Worm (Caenorhabditis elegans) whole organism, young adult: ENCODE measurements around the gene vps-37.
A peak's percentile ranks its signal among the peaks of the same experiment; 100 is the strongest.

ENCODE experiments used
- B0035.1 ChIP-seq: sonication (generic microtip); optimal IDR thresholded peaks from 2 replicates; lab custom pipeline; 2016; ENCODE audit warnings: missing genetic modification characterization, mild to moderate bottlenecking, missing compliant biosample characterization, missing genotype, missing genetic modification reagents
- B0336.3 ChIP-seq: fragments of 200-800 bp; sonication (Bioruptor generic); IDR thresholded peaks from 2 replicates; pipeline ENCODE4 v1.3.6; 2022; ENCODE audit warnings: missing genetic modification characterization, missing compliant biosample characterization
- C06A6.2 ChIP-seq: fragments of 200-800 bp; sonication (Bioruptor generic); conservative IDR thresholded peaks from 2 replicates; pipeline ENCODE4 v1.3.6; 2022; ENCODE audit warnings: missing genetic modification characterization, missing compliant biosample characterization
- D2030.7 ChIP-seq: fragments of 200-800 bp; sonication (Bioruptor generic); IDR thresholded peaks from 2 replicates; pipeline ENCODE4 v1.3.6; 2022; ENCODE audit warnings: missing genetic modification reagents, missing genetic modification characterization, missing compliant biosample characterization
- F23B12.7 ChIP-seq: sonication (generic microtip); optimal IDR thresholded peaks from 2 replicates; lab custom pipeline; 2017; ENCODE audit warnings: missing genetic modification characterization, mild to moderate bottlenecking, missing compliant biosample characterization, antibody characterized with exemption, moderate library complexity; ENCODE audit not compliant: insufficient read depth
- F39B2.1 ChIP-seq: fragments of 200-800 bp; sonication (Bioruptor generic); IDR thresholded peaks from 2 replicates; pipeline ENCODE4 v1.3.6; 2022; ENCODE audit warnings: missing genetic modification reagents, missing genetic modification characterization, missing compliant biosample characterization
- F52B5.7 ChIP-seq: sonication (generic microtip); optimal IDR thresholded peaks from 2 replicates; lab custom pipeline; 2016; ENCODE audit warnings: mild to moderate bottlenecking, missing genetic modification characterization, missing compliant biosample characterization
- T26A5.8 ChIP-seq: sonication (generic microtip); optimal IDR thresholded peaks from 2 replicates; lab custom pipeline; 2016; ENCODE audit warnings: missing genetic modification characterization, missing compliant biosample characterization
- akir-1 ChIP-seq: fragments of 200-800 bp; sonication (Bioruptor generic); optimal IDR thresholded peaks from 2 replicates; lab custom pipeline; 2018; ENCODE audit warnings: mild to moderate bottlenecking, missing genetic modification characterization, moderate library complexity, missing compliant biosample characterization
- aptf-3 ChIP-seq: fragments of 200-800 bp; sonication (Bioruptor generic); IDR thresholded peaks from 2 replicates; pipeline ENCODE4 v1.3.6; 2022; ENCODE audit warnings: missing genetic modification characterization, missing compliant biosample characterization
- atf-7 ChIP-seq: sonication (generic microtip); optimal IDR thresholded peaks from 2 replicates; lab custom pipeline; 2017; ENCODE audit warnings: mild to moderate bottlenecking, missing genetic modification characterization, missing compliant biosample characterization
- athp-1 ChIP-seq: sonication (generic microtip); optimal IDR thresholded peaks from 2 replicates; lab custom pipeline; 2017; ENCODE audit warnings: mild to moderate bottlenecking, missing genetic modification characterization, missing compliant biosample characterization
- attf-5 ChIP-seq: fragments of 200-800 bp; sonication (Bioruptor generic); optimal IDR thresholded peaks from 2 replicates; lab custom pipeline; 2018; ENCODE audit warnings: mild to moderate bottlenecking, missing genetic modification characterization, missing compliant biosample characterization
- attf-6 ChIP-seq: fragments of 200-800 bp; sonication (Bioruptor generic); IDR thresholded peaks from 2 replicates; pipeline ENCODE4 v1.3.6; 2022; ENCODE audit warnings: missing genetic modification reagents, missing genetic modification characterization, missing compliant biosample characterization
- bed-1 ChIP-seq: fragments of 200-800 bp; sonication (Bioruptor generic); IDR thresholded peaks from 2 replicates; pipeline ENCODE4 v1.3.6; 2022; ENCODE audit warnings: missing genetic modification reagents, missing genetic modification characterization, missing compliant biosample characterization
- cebp-1 ChIP-seq, 2 experiments: fragments of 200-800 bp in 1 of 2; sonication (Bioruptor generic) in 1 of 2; sonication (generic microtip) in 1 of 2; IDR thresholded peaks in 1 of 2; optimal IDR thresholded peaks in 1 of 2; 2 replicates each; pipeline versions ENCODE4 v1.3.6 to Lab custom; 2017 to 2022; ENCODE audit warnings: missing compliant biosample characterization in 2 of 2, missing genetic modification characterization in 2 of 2, mild to moderate bottlenecking in 1 of 2, missing genetic modification reagents in 1 of 2, moderate library complexity in 1 of 2
- ceh-100 ChIP-seq: fragments of 200-800 bp; sonication (Bioruptor generic); IDR thresholded peaks from 2 replicates; pipeline ENCODE4 v1.3.6; 2022; ENCODE audit warnings: missing genetic modification reagents, missing genetic modification characterization, missing compliant biosample characterization
- ceh-27 ChIP-seq: fragments of 200-800 bp; sonication (Bioruptor generic); optimal IDR thresholded peaks from 2 replicates; lab custom pipeline; 2018; ENCODE audit warnings: mild to moderate bottlenecking, missing genetic modification characterization, moderate library complexity, missing compliant biosample characterization
- ceh-58 ChIP-seq: fragments of 200-800 bp; sonication (Bioruptor generic); IDR thresholded peaks from 2 replicates; pipeline ENCODE4 v1.3.6; 2022; ENCODE audit warnings: missing genetic modification characterization, missing compliant biosample characterization
- chd-7 ChIP-seq: sonication (generic microtip); optimal IDR thresholded peaks from 2 replicates; lab custom pipeline; 2016; ENCODE audit warnings: mild to moderate bottlenecking, missing genetic modification characterization, moderate library complexity, missing compliant biosample characterization
- dpl-1 ChIP-seq: fragments of 150-350 bp; optimal IDR thresholded peaks from 2 replicates; lab custom pipeline; 2014; ENCODE audit warnings: missing biosample characterization, missing genetic modification reagents, missing genetic modification characterization
- egl-44 ChIP-seq: fragments of 200-800 bp; sonication (Bioruptor generic); IDR thresholded peaks from 2 replicates; pipeline ENCODE4 v1.3.6; 2022; ENCODE audit warnings: missing genetic modification reagents, missing genetic modification characterization, missing compliant biosample characterization
- hmg-1.2 ChIP-seq: fragments of 200-800 bp; sonication (Bioruptor generic); IDR thresholded peaks from 2 replicates; pipeline ENCODE4 v1.3.6; 2022; ENCODE audit warnings: missing genetic modification reagents, missing genetic modification characterization, missing compliant biosample characterization
- hsf-1 ChIP-seq: fragments of 200-800 bp; sonication (Bioruptor generic); IDR thresholded peaks from 2 replicates; pipeline ENCODE4 v1.3.6; 2022; ENCODE audit warnings: missing genetic modification reagents, missing genetic modification characterization, missing compliant biosample characterization
- lin-26 ChIP-seq: fragments of 200-800 bp; sonication (Bioruptor generic); IDR thresholded peaks from 2 replicates; pipeline ENCODE4 v1.3.6; 2022; ENCODE audit warnings: missing genetic modification reagents, missing genetic modification characterization, missing compliant biosample characterization
- lin-35 ChIP-seq, 3 experiments: fragments of 150-350 bp in 2 of 3; sonication (generic microtip) in 1 of 3; optimal IDR thresholded peaks; 2 replicates each; lab custom pipeline; 2014 to 2018; ENCODE audit warnings: missing biosample characterization in 3 of 3, missing genetic modification characterization in 3 of 3, missing genetic modification reagents in 3 of 3
- lin-54 ChIP-seq: fragments of 200-800 bp; sonication (Bioruptor generic); optimal IDR thresholded peaks from 2 replicates; lab custom pipeline; 2018; ENCODE audit warnings: mild to moderate bottlenecking, missing genetic modification characterization, missing compliant biosample characterization
- lsl-1 ChIP-seq: fragments of 200-800 bp; sonication (Bioruptor generic); optimal IDR thresholded peaks from 2 replicates; lab custom pipeline; 2018; ENCODE audit warnings: mild to moderate bottlenecking, missing genetic modification characterization, moderate library complexity, missing compliant biosample characterization
- madf-3 ChIP-seq: fragments of 200-800 bp; sonication (Bioruptor generic); IDR thresholded peaks from 2 replicates; pipeline ENCODE4 v1.3.6; 2022; ENCODE audit warnings: missing genetic modification reagents, missing genetic modification characterization, missing compliant biosample characterization
- madf-6 ChIP-seq: fragments of 200-800 bp; sonication (Bioruptor generic); IDR thresholded peaks from 2 replicates; pipeline ENCODE4 v1.3.6; 2022; ENCODE audit warnings: missing genetic modification reagents, missing genetic modification characterization, missing compliant biosample characterization
- madf-8 ChIP-seq: fragments of 200-800 bp; sonication (Bioruptor generic); conservative IDR thresholded peaks from 2 replicates; pipeline ENCODE4 v1.3.6; 2022; ENCODE audit warnings: missing genetic modification reagents, missing genetic modification characterization, missing compliant biosample characterization
- mcd-1 ChIP-seq: fragments of 200-800 bp; sonication (Bioruptor generic); IDR thresholded peaks from 2 replicates; pipeline ENCODE4 v1.3.6; 2022; ENCODE audit warnings: missing genetic modification reagents, missing genetic modification characterization, missing compliant biosample characterization
- nfyb-1 ChIP-seq: fragments of 200-800 bp; sonication (Bioruptor generic); IDR thresholded peaks from 2 replicates; pipeline ENCODE4 v1.3.6; 2022; ENCODE audit warnings: missing genetic modification reagents, missing genetic modification characterization, missing compliant biosample characterization
- nhr-80 ChIP-seq: sonication (generic microtip); optimal IDR thresholded peaks from 2 replicates; lab custom pipeline; 2016; ENCODE audit warnings: missing genetic modification characterization, missing compliant biosample characterization
- pbrm-1 ChIP-seq: fragments of 200-800 bp; sonication (Bioruptor generic); IDR thresholded peaks from 2 replicates; pipeline ENCODE4 v1.3.6; 2022; ENCODE audit warnings: missing genetic modification reagents, missing genetic modification characterization, missing compliant biosample characterization
- pha-4 ChIP-seq: fragments of 150-350 bp; sonication (generic microtip); optimal IDR thresholded peaks from 2 replicates; lab custom pipeline; 2014; ENCODE audit warnings: missing biosample characterization, missing genetic modification reagents, missing genetic modification characterization
- repo-1 ChIP-seq: sonication (generic microtip); optimal IDR thresholded peaks from 2 replicates; lab custom pipeline; 2017; ENCODE audit warnings: mild to moderate bottlenecking, missing genetic modification characterization, missing compliant biosample characterization
- snpc-1.1 ChIP-seq: sonication (generic microtip); optimal IDR thresholded peaks from 2 replicates; lab custom pipeline; 2017; ENCODE audit warnings: missing genetic modification characterization, mild to moderate bottlenecking, missing compliant biosample characterization, antibody characterized with exemption, moderate library complexity, missing genotype, missing genetic modification reagents; ENCODE audit not compliant: insufficient read depth
- snpc-3.4 ChIP-seq: sonication (generic microtip); optimal IDR thresholded peaks from 2 replicates; lab custom pipeline; 2017; ENCODE audit warnings: missing genetic modification characterization, mild to moderate bottlenecking, missing compliant biosample characterization, antibody characterized with exemption, moderate library complexity, missing genotype, missing genetic modification reagents
- snpc-4 ChIP-seq, 5 experiments: fragments of 150-350 bp in 1 of 5; sonication (generic microtip) in 4 of 5; optimal IDR thresholded peaks; 2 replicates each; lab custom pipeline; 2014 to 2018; ENCODE audit warnings: missing genetic modification characterization in 5 of 5, missing biosample characterization in 3 of 5, antibody characterized with exemption in 2 of 5, mild to moderate bottlenecking in 2 of 5, missing compliant biosample characterization in 2 of 5, missing genotype in 2 of 5, moderate library complexity in 2 of 5, missing genetic modification reagents in 1 of 5
- tbp1 ChIP-seq: fragments of 200-800 bp; sonication (Bioruptor generic); optimal IDR thresholded peaks from 2 replicates; lab custom pipeline; 2018; ENCODE audit warnings: mild to moderate bottlenecking, missing genetic modification characterization, missing compliant biosample characterization
- tlf-1 ChIP-seq: fragments of 200-800 bp; sonication (Bioruptor generic); optimal IDR thresholded peaks from 2 replicates; lab custom pipeline; 2018; ENCODE audit warnings: mild to moderate bottlenecking, missing genetic modification characterization, missing compliant biosample characterization
- unc-62 ChIP-seq: fragments of 150-350 bp; optimal IDR thresholded peaks from 2 replicates; lab custom pipeline; 2014; ENCODE audit warnings: missing biosample characterization, missing genetic modification reagents, missing genetic modification characterization
- xnd-1 ChIP-seq: sonication (generic microtip); optimal IDR thresholded peaks from 2 replicates; lab custom pipeline; 2016; ENCODE audit warnings: missing genotype, missing genetic modification reagents, missing genetic modification characterization, missing compliant biosample characterization

vps-37 gene

ce11 chrV:5582860-5583259 is 9.6 kb upstream of the vps-37 start:
- peak; percentile 2 for TF ChIP-seq tbp1 (GFP tag; lab: Kevin White, UChicago)
- TF ChIP-seq nhr-80 (tag; lab: Kevin White, UChicago): no peak
- no peak for TF ChIP-seq nfyb-1 (GFP tag; lab: Robert Waterston, UW)
- 0 out of 2 replicates have a peak, but pooled peaks have one; percentile 82 for TF ChIP-seq ceh-58 (GFP tag; lab: Robert Waterston, UW)
- TF ChIP-seq madf-6 (GFP tag; lab: Robert Waterston, UW): peak; percentile 56
- peak; percentile 26 for TF ChIP-seq F52B5.7 (tag; lab: Kevin White, UChicago)
- 0 out of 2 replicates have a peak, but pooled peaks have one; percentile 13 for TF ChIP-seq hmg-1.2 (GFP tag; lab: Robert Waterston, UW)
- TF ChIP-seq T26A5.8 (tag; lab: Kevin White, UChicago): no peak
- TF ChIP-seq ceh-27 (GFP tag; lab: Kevin White, UChicago): no peak
- no peak for TF ChIP-seq chd-7
- 0 out of 2 replicates have a peak, but pooled peaks have one; percentile 73 for TF ChIP-seq madf-3 (GFP tag; lab: Robert Waterston, UW)
- no peak for TF ChIP-seq unc-62 (GFP tag; lab: Kevin White, UChicago)
- TF ChIP-seq pbrm-1 (GFP tag; lab: Robert Waterston, UW): peak; percentile 70
- TF ChIP-seq tlf-1 (GFP tag; lab: Kevin White, UChicago): peak; percentile 18
- TF ChIP-seq lin-54: peak; percentile 22
- TF ChIP-seq lin-26 (GFP tag; lab: Robert Waterston, UW): peak; percentile 63; the same call in 1 of the 2 replicates
- TF ChIP-seq lsl-1 (GFP tag; lab: Kevin White, UChicago): peak; percentile 16
- TF ChIP-seq pha-4 (tag; lab: Kevin White, UChicago): no peak
- TF ChIP-seq attf-6 (GFP tag; lab: Robert Waterston, UW): peak; percentile 44; the same call in 1 of the 2 replicates
- peak; percentile 8 for TF ChIP-seq athp-1 (tag; lab: Kevin White, UChicago)
- no peak for TF ChIP-seq B0035.1
- no peak for TF ChIP-seq cebp-1 (GFP tag; IDR thresholded peaks at IDR 0.05; lab: Robert Waterston, UW)
- TF ChIP-seq cebp-1 (tag; optimal IDR thresholded peaks at IDR 0.05; lab: Kevin White, UChicago): peak; percentile 19
- TF ChIP-seq B0336.3 (GFP tag; lab: Robert Waterston, UW): peak; percentile 75

- TF ChIP-seq atf-7 (tag; lab: Kevin White, UChicago) (no peak), snpc-3.4 (tag; lab: Kevin White, UChicago) (peak; percentile 45), D2030.7 (GFP tag; lab: Robert Waterston, UW) (peak; percentile 75), snpc-4 (GFP tag; optimal IDR thresholded peaks at IDR 0.05; lab: Kevin White, UChicago) (no peak), snpc-4 (tag; optimal IDR thresholded peaks at IDR 0.05; lab: Kevin White, UChicago) (peak in 3 of 4 experiments; percentile 6 to 54 (median 31)), attf-5 (no peak), mcd-1 (GFP tag; lab: Robert Waterston, UW) (peak; percentile 8; the same call in 1 of the 2 replicates), F23B12.7 (peak; percentile 31), F39B2.1 (GFP tag; lab: Robert Waterston, UW) (no peak), bed-1 (GFP tag; lab: Robert Waterston, UW) (no peak), aptf-3 (GFP tag; lab: Robert Waterston, UW) (no peak), unc-62 (GFP tag; lab: Kevin White, UChicago) (no peak), C06A6.2 (GFP tag; lab: Robert Waterston, UW) (no peak), madf-6 (GFP tag; lab: Robert Waterston, UW) (peak; percentile 97), B0336.3 (GFP tag; lab: Robert Waterston, UW) (no peak), lin-54 (peak; percentile 33), egl-44 (no peak), lsl-1 (GFP tag; lab: Kevin White, UChicago) (peak; percentile 93), snpc-1.1 (tag; lab: Kevin White, UChicago) (peak; percentile 39), ceh-100 (GFP tag; lab: Robert Waterston, UW) (no peak), attf-6 (GFP tag; lab: Robert Waterston, UW) (no peak), akir-1 (GFP tag; lab: Kevin White, UChicago) (no peak), repo-1 (no peak), lin-26 (GFP tag; lab: Robert Waterston, UW) (no peak), lin-35 (GFP tag; optimal IDR thresholded peaks at IDR 0.05; lab: Kevin White, UChicago) (peak in 1 of 3 experiments; percentile 27), madf-8 (GFP tag; lab: Robert Waterston, UW) (peak; percentile 97), hsf-1 (GFP tag; lab: Robert Waterston, UW) (no peak), tbp1 (GFP tag; lab: Kevin White, UChicago) (peak; percentile 35), hmg-1.2 (GFP tag; lab: Robert Waterston, UW) (peak; percentile 31; the same call in 1 of the 2 replicates), xnd-1 (tag; lab: Kevin White, UChicago) (peak; percentile 84), dpl-1 (GFP tag; lab: Kevin White, UChicago) (peak; percentile 81)
Observed at ce11 chrV:5584293-5584776, 8.2 kb upstream of the vps-37 start, which contains the start of gene pas-6. Gene pas-6, minus strand, starts transcription at chrV:5584343.
